Fruit fly (Drosophila melanogaster) whole organism, wandering third instar larva: ENCODE measurements around the gene NT1.

Experiments used
- Abd-B ChIP-seq: fragments of >200 bp; optimal IDR thresholded peaks from 2 replicates; lab custom pipeline; 2017; ENCODE audit warnings: missing biosample characterization, missing genetic modification characterization
- CG32264 ChIP-seq: fragments of 200-800 bp; sonication (Bioruptor generic); optimal IDR thresholded peaks from 2 replicates; lab custom pipeline; 2016; ENCODE audit warnings: missing biosample characterization, missing genetic modification characterization
- CG9705 ChIP-seq: fragments of 200-800 bp; sonication (Bioruptor generic); optimal IDR thresholded peaks from 2 replicates; lab custom pipeline; 2018; ENCODE audit warnings: missing biosample characterization, mild to moderate bottlenecking, missing genetic modification characterization
- Dif ChIP-seq: fragments of 200-275, 200-300 bp; sonication (Bioruptor generic); optimal IDR thresholded peaks from 2 replicates; lab custom pipeline; 2018; ENCODE audit warnings: missing biosample characterization, missing genetic modification characterization; ENCODE audit not compliant: partially characterized antibody
- HLH106 ChIP-seq: fragments of 200-800 bp; optimal IDR thresholded peaks from 3 replicates; lab custom pipeline; 2019; ENCODE audit warnings: missing biosample characterization, mild to moderate bottlenecking, missing genetic modification characterization, moderate library complexity
- Hnf4 ChIP-seq: fragments of 200-800 bp; sonication (Bioruptor generic); optimal IDR thresholded peaks from 2 replicates; lab custom pipeline; 2016; ENCODE audit warnings: missing biosample characterization, mild to moderate bottlenecking, missing genetic modification characterization
- Jra ChIP-seq: sonication (Bioruptor generic); optimal IDR thresholded peaks from 2 replicates; lab custom pipeline; 2016; ENCODE audit warnings: missing biosample characterization, missing genetic modification characterization
- Myc ChIP-seq: fragments of >200 bp; optimal IDR thresholded peaks from 2 replicates; lab custom pipeline; 2017
- N ChIP-seq: fragments of >200 bp; optimal IDR thresholded peaks from 2 replicates; lab custom pipeline; 2018; ENCODE audit warnings: missing biosample characterization, missing external identifiers, missing genetic modification characterization
- OdsH ChIP-seq: fragments of 200-800 bp; sonication (Bioruptor generic); optimal IDR thresholded peaks from 2 replicates; lab custom pipeline; 2016; ENCODE audit warnings: missing biosample characterization, mild to moderate bottlenecking, missing genetic modification characterization
- Rel ChIP-seq, 2 experiments: fragments of 200-800 bp; sonication (Bioruptor generic) in 1 of 2; optimal IDR thresholded peaks; 2 replicates in 1 of 2; 3 replicates in 1 of 2; lab custom pipeline; 2016 to 2019; ENCODE audit warnings: mild to moderate bottlenecking in 2 of 2, missing biosample characterization in 2 of 2, missing genetic modification characterization in 2 of 2, moderate library complexity in 1 of 2
- Sp1 ChIP-seq: fragments of 200-800 bp; sonication (Bioruptor generic); optimal IDR thresholded peaks from 3 replicates; lab custom pipeline; 2019; ENCODE audit warnings: missing biosample characterization, mild to moderate bottlenecking, missing genetic modification characterization, moderate library complexity
- br ChIP-seq: fragments of 200-800 bp; sonication (Bioruptor generic); optimal IDR thresholded peaks from 2 replicates; lab custom pipeline; 2016; ENCODE audit warnings: missing biosample characterization, missing genetic modification characterization
- brk ChIP-seq: fragments of 200-800 bp; sonication (Bioruptor generic); optimal IDR thresholded peaks from 2 replicates; lab custom pipeline; 2016; ENCODE audit warnings: missing biosample characterization, mild to moderate bottlenecking, missing genetic modification characterization
- dsf ChIP-seq: sonication (Bioruptor generic); optimal IDR thresholded peaks from 2 replicates; lab custom pipeline; 2016; ENCODE audit warnings: missing biosample characterization, missing genetic modification characterization, borderline replicate concordance
- ey ChIP-seq: fragments of 200-800 bp; sonication (Bioruptor generic); optimal IDR thresholded peaks from 2 replicates; lab custom pipeline; 2016; ENCODE audit warnings: missing biosample characterization, missing genetic modification characterization
- foxo ChIP-seq, 2 experiments: fragments of 200-800 bp; sonication (Bioruptor generic); optimal IDR thresholded peaks; 2 replicates in 1 of 2; 3 replicates in 1 of 2; lab custom pipeline; 2016 to 2017; ENCODE audit warnings: missing biosample characterization in 2 of 2, missing genetic modification characterization in 2 of 2
- fru ChIP-seq: fragments of 200-800 bp; sonication (Bioruptor generic); optimal IDR thresholded peaks from 3 replicates; lab custom pipeline; 2016; ENCODE audit warnings: missing biosample characterization, mild to moderate bottlenecking, missing genetic modification characterization
- h ChIP-seq: fragments of 200-800 bp; sonication (Bioruptor generic); optimal IDR thresholded peaks from 3 replicates; lab custom pipeline; 2016; ENCODE audit warnings: missing biosample characterization, mild to moderate bottlenecking, missing genetic modification characterization
- jim ChIP-seq: fragments of 175-275, 200-325 bp; sonication (Bioruptor generic); optimal IDR thresholded peaks from 2 replicates; lab custom pipeline; 2016; ENCODE audit warnings: missing biosample characterization, mild to moderate bottlenecking, missing genetic modification characterization
- lola ChIP-seq: fragments of >200 bp; optimal IDR thresholded peaks from 2 replicates; lab custom pipeline; 2017; ENCODE audit warnings: missing biosample characterization, missing genetic modification characterization
- pan ChIP-seq: fragments of >200 bp; optimal IDR thresholded peaks from 2 replicates; lab custom pipeline; 2017
- psq ChIP-seq: fragments of 200-800 bp; sonication (Bioruptor generic); optimal IDR thresholded peaks from 3 replicates; lab custom pipeline; 2017; ENCODE audit warnings: missing biosample characterization, mild to moderate bottlenecking, missing genetic modification characterization, moderate library complexity
- rgr ChIP-seq: fragments of 200-800 bp; sonication (Bioruptor generic); optimal IDR thresholded peaks from 3 replicates; lab custom pipeline; 2016; ENCODE audit warnings: missing biosample characterization, mild to moderate bottlenecking, missing genetic modification characterization
- sage ChIP-seq: fragments of 200-800 bp; sonication (Bioruptor generic); optimal IDR thresholded peaks from 2 replicates; lab custom pipeline; 2016; ENCODE audit warnings: missing biosample characterization, mild to moderate bottlenecking, missing genetic modification characterization
- tai ChIP-seq: sonication (Bioruptor generic); optimal IDR thresholded peaks from 2 replicates; lab custom pipeline; 2016; ENCODE audit warnings: missing biosample characterization, missing genetic modification characterization
- woc ChIP-seq: sonication (Bioruptor generic); optimal IDR thresholded peaks from 2 replicates; lab custom pipeline; 2016; ENCODE audit warnings: missing biosample characterization, mild to moderate bottlenecking, missing genetic modification characterization

The NT1 gene

DNA sequence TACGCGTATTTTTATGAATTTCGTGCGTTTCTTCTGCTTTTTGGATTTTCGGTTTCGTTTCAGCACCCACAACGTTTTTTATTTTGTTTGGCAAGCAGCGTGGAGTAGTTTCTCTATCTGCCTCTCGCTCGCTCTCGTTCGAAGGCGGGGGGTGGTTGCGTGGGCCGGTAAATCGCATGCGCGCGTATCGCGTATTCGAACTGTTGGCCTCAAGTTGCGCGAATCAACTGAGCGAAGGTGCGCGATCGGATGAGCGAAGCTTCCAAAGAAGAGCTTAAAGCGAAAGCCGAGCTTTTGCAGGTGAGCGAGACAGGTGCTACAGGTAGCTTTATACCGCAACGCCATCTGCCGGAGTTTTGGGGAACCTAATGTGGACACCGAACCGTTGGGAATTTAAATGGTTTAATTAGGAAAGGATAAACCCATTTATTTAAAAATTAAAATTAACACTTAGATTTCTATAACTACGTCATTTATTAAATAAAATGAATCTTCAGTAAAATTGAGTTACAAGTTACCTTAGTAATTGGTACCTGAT, 23.8 kb upstream of the NT1 start, which contains the start of gene Tie:
Gene Tie (minus strand): TSS at position 205 of the 538 bp plus-strand sequence.
- TF ChIP-seq woc (GFP tag; lab: Kevin White, UChicago) (no peak), Myc (lab: Kevin White, UChicago) (peak; percentile 20)
- TF ChIP-seq, all 38 proteins: peak for 1

DNA sequence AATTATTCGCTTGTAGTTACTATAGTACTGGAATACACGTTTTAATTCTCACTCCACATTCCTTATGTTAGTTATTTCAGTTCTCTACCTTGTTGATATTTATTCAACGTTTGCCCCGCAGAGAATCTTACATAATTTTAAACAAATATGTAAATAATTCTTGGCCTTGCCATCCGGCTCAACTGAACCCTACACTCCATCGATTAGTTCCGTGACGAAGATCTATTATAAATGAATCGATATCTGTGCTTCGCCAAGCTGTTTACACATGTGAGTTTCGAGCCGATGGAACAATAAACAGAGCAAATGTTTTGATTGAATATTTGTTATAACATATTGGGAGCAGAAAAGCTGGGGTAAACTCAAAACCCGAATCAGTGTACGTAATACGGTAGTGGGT, 13.6 kb upstream of the NT1 start:
- no peak for TF ChIP-seq jim (GFP tag; lab: Kevin White, UChicago)
- no peak for TF ChIP-seq psq (GFP tag; lab: Kevin White, UChicago)
- TF ChIP-seq fru (GFP tag; lab: Kevin White, UChicago): no peak
- no peak for TF ChIP-seq OdsH (GFP tag; lab: Kevin White, UChicago)
- TF ChIP-seq ey (GFP tag; lab: Kevin White, UChicago): no peak
- TF ChIP-seq Abd-B: no peak

DNA sequence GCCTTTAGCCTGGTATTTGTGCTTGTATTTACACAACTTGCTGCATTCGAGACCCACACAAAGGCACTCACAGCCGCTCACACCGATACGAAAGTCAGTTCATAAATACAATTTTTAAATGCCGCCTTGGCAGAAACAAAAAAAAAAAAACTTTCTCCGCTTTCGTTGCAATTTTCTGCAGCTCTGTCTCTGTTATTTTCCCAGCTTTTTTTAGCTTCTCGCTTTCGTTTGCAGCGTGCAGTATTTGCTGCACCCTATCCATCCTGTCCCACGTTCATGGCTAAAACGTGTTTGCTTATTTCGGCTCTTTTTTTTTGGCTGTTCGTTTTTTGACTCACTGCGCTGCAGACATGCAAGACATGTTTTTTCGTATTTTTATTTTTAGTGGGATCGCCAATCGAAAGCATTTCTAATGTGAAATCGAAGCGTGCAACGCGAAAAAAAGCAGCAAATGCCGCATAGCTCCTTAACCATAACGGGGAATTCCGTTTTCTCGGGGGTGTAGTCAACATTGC, 11.2 kb upstream of the NT1 start:
- no peak for TF ChIP-seq CG9705
- TF ChIP-seq Sp1 (GFP tag; lab: Kevin White, UChicago): no peak
- TF ChIP-seq, all 38 proteins: peak for 0

dm6 chr3L:4516378-4516777, 8.1 kb upstream of the NT1 start:
- TF ChIP-seq Rel (GFP tag; optimal IDR thresholded peaks at IDR 0.05; lab: Kevin White, UChicago): no peak
- no peak for TF ChIP-seq Rel (tag; optimal IDR thresholded peaks at IDR 0.05; lab: Kevin White, UChicago)
- TF ChIP-seq pan (lab: Kevin White, UChicago): no peak

DNA sequence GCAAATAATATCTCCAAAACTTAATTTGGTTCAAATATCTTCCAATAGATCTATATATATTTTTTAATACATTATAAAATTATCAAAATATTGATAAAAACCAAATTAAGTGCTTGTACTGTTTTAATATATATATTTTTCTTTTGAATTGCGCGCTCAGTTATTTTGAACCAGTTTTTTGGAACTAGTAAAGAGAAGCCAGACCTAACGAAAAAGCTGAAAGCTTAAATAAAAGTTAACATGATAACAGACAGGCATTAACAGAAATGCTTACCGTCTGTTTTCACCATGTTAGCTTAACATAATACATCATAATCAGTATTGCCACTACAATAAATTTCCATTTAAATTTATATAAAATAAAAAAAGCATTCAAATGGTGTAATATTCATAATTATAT, 2.1 kb upstream of the NT1 start:
- TF ChIP-seq br (GFP tag; lab: Kevin White, UChicago) (no peak), Hnf4 (GFP tag; lab: Kevin White, UChicago) (no peak), N (GFP tag; lab: Kevin White, UChicago) (no peak), dsf (no peak), brk (GFP tag; lab: Kevin White, UChicago) (peak; percentile 16), foxo (GFP tag; optimal IDR thresholded peaks at IDR 0.05; lab: Kevin White, UChicago) (no peak)

- TF ChIP-seq h (no peak), lola (GFP tag; lab: Kevin White, UChicago) (no peak)
Measured at dm6 chr3L:4508926-4509457, 759 bp upstream of the NT1 start.

- TF ChIP-seq sage (GFP tag; lab: Kevin White, UChicago) (no peak), Rel (GFP tag; optimal IDR thresholded peaks at IDR 0.05; lab: Kevin White, UChicago) (no peak), Rel (tag; optimal IDR thresholded peaks at IDR 0.05; lab: Kevin White, UChicago) (no peak), Jra (GFP tag; lab: Kevin White, UChicago) (no peak), ey (GFP tag; lab: Kevin White, UChicago) (no peak), jim (GFP tag; lab: Kevin White, UChicago) (no peak), tai (GFP tag; lab: Kevin White, UChicago) (no peak), rgr (GFP tag; lab: Kevin White, UChicago) (no peak), pan (lab: Kevin White, UChicago) (no peak), Abd-B (no peak), Dif (no peak), Sp1 (GFP tag; lab: Kevin White, UChicago) (no peak), HLH106 (no peak), Hnf4 (GFP tag; lab: Kevin White, UChicago) (no peak)
Measured at dm6 chr3L:4507846-4508245, 387 bp downstream of the NT1 start.

dm6 chr3L:4501406-4501805, 6.8 kb downstream of the NT1 start:
- TF ChIP-seq br (GFP tag; lab: Kevin White, UChicago) (no peak), OdsH (GFP tag; lab: Kevin White, UChicago) (no peak), CG32264 (no peak), woc (GFP tag; lab: Kevin White, UChicago) (no peak), lola (GFP tag; lab: Kevin White, UChicago) (no peak)
